Fruit fly (Drosophila melanogaster): ENCODE measurements around the gene bb8.

- TF ChIP-seq CTCF (optimal IDR thresholded peaks at IDR 0.05) (no peak), CG8478 (optimal IDR thresholded peaks at IDR 0.05) (no peak)
Measured at dm6 chr3R:23337183-23337825, 47.3 kb upstream of the bb8 start.
